Worm (Caenorhabditis elegans) whole organism, L4/young adult: ENCODE data around the gene srw-16.
"Not testable (repeated sequence)": the region's sequence is repeated elsewhere in the genome, so short reads cannot be mapped to it uniquely, and the experiment has no call there.

ENCODE experiments used
- W03F9.2 ChIP-seq: fragments of 150-350 bp; optimal IDR thresholded peaks from 2 replicates; lab custom pipeline; 2014; ENCODE audit warnings: missing biosample characterization, missing genetic modification characterization
- dao-5 ChIP-seq: sonication (generic microtip); optimal IDR thresholded peaks from 2 replicates; lab custom pipeline; 2016; ENCODE audit warnings: missing genotype, missing genetic modification characterization, moderate library complexity, missing compliant biosample characterization
- him-1 ChIP-seq: sonication (generic microtip); optimal IDR thresholded peaks from 2 replicates; lab custom pipeline; 2016; ENCODE audit warnings: missing genotype, missing genetic modification reagents, missing genetic modification characterization, missing compliant biosample characterization

The srw-16 gene

ce11 chrV:15290995-15291394 is 16.3 kb upstream of the srw-16 start, which contains the start of gene cyp-34A2:
Gene cyp-34A2, minus strand, starts transcription at chrV:15291095.
- TF ChIP-seq him-1 (tag; lab: Kevin White, UChicago) (no peak), W03F9.2 (tag; lab: Kevin White, UChicago) (no peak), dao-5 (tag; lab: Kevin White, UChicago) (no peak)

ce11 chrV:15287856-15288255 is 13.2 kb upstream of the srw-16 start, which contains the start of gene cyp-34A1:
Gene cyp-34A1, minus strand, starts transcription at chrV:15287956.
- no peak for TF ChIP-seq W03F9.2 (tag; lab: Kevin White, UChicago)
- TF ChIP-seq him-1 (tag; lab: Kevin White, UChicago), result no peak
- TF ChIP-seq dao-5 (tag; lab: Kevin White, UChicago), result no peak

ce11 chrV:15285984-15286383 is 11.3 kb upstream of the srw-16 start:
- TF ChIP-seq W03F9.2 (tag; lab: Kevin White, UChicago) (no peak), him-1 (tag; lab: Kevin White, UChicago) (no peak), dao-5 (tag; lab: Kevin White, UChicago) (no peak)

DNA sequence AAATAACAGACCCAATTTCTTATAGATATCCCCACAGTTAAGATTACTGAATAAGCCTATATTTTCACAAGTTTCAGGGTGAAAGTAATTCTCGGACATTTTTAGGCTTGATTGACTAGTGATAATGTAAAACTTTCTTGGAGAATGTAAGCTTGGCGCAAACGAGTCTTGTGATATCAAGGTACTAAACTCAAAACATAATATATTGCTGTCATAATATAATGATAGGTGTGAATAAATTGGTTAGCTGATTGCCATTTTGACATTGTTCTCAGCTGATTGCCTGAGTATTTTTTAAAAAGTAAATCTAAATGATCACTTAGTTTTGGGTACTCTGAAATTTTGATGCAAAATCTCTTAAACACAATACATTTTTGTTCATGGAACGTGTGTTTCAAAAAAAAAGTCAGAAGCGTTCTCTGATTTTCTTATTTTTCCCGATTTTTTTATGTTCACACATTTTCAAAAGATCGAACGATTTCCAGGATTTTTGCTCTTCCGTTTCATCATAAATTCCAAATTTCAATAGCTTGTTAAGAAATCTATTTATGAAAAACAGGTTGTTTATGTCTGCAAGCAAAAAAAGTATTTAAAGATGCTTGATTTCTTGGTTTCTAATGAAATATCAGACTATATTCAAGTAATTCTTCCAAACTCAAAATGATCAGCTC is 6.8 kb upstream of the srw-16 start, which contains the start of the genes srw-19 and srx-51:
srw-19 (minus strand) TSS at position 101 of the 671 bp plus-strand sequence.
srx-51 (plus strand) TSS at position 621 of the 671 bp plus-strand sequence.
- TF ChIP-seq him-1 (tag; lab: Kevin White, UChicago), result no peak
- no peak for TF ChIP-seq dao-5 (tag; lab: Kevin White, UChicago)
- no peak for TF ChIP-seq W03F9.2 (tag; lab: Kevin White, UChicago)

ce11 chrV:15276915-15277314 is 2.3 kb upstream of the srw-16 start, which contains the start of gene srw-17:
Gene srw-17, minus strand, starts transcription at chrV:15277015.
- TF ChIP-seq W03F9.2 (tag; lab: Kevin White, UChicago) (no peak), dao-5 (tag; lab: Kevin White, UChicago) (no peak), him-1 (tag; lab: Kevin White, UChicago) (no peak)

DNA sequence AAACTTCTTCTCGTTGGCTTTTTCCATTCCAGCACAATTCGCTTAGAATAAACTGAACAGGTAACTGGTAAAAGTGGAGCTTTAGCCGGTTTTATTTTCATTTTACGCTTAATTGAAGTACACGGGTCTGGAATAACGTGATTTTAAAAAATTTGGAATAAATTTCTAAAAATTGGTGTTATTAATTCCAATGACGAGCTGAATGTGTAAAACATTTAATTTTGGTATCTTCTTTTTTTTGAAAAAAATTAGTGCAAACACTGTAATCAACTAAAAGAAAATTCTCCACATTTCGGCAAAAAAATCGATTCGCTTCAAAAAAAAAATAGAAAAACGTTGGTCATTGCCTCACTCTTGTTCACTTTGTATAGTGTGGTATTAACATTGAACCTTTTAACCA is 2.4 kb downstream of the srw-16 start, which contains the start of gene T10H4.4:
T10H4.4 (minus strand) TSS at position 101 of the 400 bp plus-strand sequence.
- TF ChIP-seq dao-5 (tag; lab: Kevin White, UChicago) (no peak), him-1 (tag; lab: Kevin White, UChicago) (no peak), W03F9.2 (tag; lab: Kevin White, UChicago) (no peak)

DNA sequence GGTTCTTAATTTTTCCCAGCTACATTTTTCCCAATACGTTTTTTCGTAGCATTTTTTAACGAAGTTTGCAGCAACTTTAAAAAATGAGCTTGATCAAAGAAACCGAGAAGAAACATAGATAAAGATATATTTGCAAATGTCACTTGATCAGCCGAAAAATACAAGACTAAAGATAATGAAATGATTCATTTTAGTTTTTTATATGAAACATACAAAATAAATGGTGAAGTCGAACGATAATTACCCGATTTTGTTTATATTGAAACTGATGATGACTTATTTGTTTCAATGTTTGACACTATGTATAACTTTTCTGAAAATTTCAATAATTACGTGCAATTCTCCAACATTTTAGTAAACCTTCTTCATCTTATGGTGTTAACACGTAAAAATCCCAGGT is 6.4 kb downstream of the srw-16 start, which contains the start of gene srw-22:
srw-22 (plus strand) TSS at position 301 of the 400 bp plus-strand sequence.
- TF ChIP-seq W03F9.2 (tag; lab: Kevin White, UChicago) (no peak), dao-5 (tag; lab: Kevin White, UChicago) (no peak), him-1 (tag; lab: Kevin White, UChicago) (no peak)

DNA sequence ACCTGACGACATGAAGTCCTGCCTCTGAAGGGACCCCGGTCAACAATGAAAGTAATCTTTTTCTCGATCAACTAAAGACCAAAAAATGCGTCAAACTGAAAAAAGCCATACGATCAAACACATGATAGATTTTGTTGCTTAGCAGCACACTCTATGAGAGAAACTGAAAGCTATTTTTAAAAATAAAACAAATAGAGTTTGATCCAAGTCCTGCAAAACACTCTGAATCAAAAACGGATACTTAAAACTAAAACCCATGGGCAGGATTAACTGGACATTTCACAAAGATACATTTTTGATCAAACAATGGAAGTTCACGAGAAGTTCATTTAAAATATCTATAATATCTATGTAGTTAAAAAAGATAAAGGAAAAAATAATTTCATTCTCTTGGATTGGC is 7.3 kb downstream of the srw-16 start, which contains the start of gene T10H4.13:
T10H4.13 (minus strand) TSS at position 101 of the 400 bp plus-strand sequence.
- TF ChIP-seq W03F9.2 (tag; lab: Kevin White, UChicago) (no peak), dao-5 (tag; lab: Kevin White, UChicago) (no peak), him-1 (tag; lab: Kevin White, UChicago) (no peak)

DNA sequence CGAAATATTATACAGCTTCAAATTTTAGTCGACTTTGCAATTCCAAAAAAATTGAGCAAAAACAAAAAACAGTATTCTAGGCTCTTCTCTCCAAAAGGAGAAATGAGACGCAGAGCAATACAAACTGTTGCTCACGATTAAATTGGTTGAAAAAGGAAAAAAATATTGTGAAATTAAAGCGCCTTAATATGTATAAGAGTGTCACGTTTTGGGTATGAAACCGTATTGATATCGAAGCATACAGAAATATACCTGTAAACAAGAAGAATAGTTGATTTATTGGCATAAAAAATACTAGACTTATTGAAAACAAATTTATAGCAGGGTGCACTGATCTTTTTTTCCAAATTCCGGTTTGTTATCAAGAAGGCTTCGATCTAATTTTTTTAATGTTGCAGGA is 8.8 kb downstream of the srw-16 start, which contains the start of gene M01B2.13:
M01B2.13 (minus strand) TSS at position 101 of the 400 bp plus-strand sequence.
- no peak for TF ChIP-seq dao-5 (tag; lab: Kevin White, UChicago)
- TF ChIP-seq W03F9.2 (tag; lab: Kevin White, UChicago), result no peak
- no peak for TF ChIP-seq him-1 (tag; lab: Kevin White, UChicago)

DNA sequence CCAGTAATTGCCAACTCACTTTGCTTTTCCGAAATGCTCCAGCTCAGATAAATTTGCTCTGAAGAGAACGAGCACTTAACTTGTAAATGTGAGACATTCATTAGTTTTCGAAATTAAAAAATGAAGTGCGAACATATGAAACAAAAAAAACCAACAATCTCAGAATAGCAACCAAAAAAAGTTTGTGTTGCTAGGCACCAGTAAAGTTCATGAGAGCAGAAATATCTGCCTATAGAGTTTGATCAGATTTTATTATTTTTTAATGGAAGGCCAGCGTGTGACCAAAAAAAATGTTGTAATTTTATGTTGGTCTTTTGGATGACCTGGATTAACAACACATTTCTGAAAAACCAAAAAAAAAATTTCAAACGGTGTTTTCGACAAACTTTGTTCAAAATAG is 10.5 kb downstream of the srw-16 start, which contains the start of gene M01B2.12:
M01B2.12 (minus strand) TSS at position 101 of the 400 bp plus-strand sequence.
- no peak for TF ChIP-seq him-1 (tag; lab: Kevin White, UChicago)
- no peak for TF ChIP-seq dao-5 (tag; lab: Kevin White, UChicago)
- no peak for TF ChIP-seq W03F9.2 (tag; lab: Kevin White, UChicago)

DNA sequence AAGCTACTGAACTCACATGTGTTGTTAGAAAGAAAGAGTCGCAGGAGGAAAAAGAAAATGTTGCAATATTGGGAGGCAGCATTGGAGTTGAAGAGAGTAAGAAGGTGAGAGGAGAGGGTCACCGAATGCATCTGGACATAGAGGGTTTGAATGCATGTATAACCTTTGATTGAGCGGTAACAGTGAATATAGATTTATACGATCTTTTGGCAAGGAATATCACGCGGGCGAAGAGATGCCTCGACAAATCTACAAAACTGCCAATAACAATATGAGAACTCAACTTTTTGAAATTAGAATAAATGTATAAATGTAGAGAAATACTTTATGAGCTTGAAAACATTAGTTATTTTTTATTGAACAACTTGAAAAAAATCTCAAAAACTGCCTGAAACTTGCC is 12.3 kb downstream of the srw-16 start, which contains the start of gene M01B2.10:
M01B2.10 (minus strand) TSS at position 101 of the 400 bp plus-strand sequence.
- not testable (repeated sequence) for TF ChIP-seq W03F9.2, him-1, dao-5 (tag; lab: Kevin White, UChicago)

DNA sequence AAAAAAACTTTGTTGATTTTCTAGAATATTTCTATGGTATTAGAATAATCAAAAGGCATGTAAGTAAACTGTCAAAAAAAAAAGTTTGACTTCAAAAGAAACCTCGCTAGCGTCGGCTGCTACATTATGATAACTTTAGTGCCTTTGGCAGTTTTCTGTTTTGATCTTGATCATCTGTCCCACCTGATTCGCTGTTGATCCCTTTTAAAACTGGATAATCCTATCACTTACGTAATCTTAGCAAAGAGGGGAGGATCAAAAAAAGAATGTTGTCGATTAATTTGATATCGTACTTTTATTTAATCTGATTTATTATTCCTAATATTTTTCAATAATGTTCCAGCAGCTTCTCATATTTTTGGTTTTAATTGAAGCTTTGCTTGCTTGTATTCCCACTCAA is 14.8 kb downstream of the srw-16 start, which contains the start of gene M01B2.8:
M01B2.8 (plus strand) TSS at position 301 of the 400 bp plus-strand sequence.
- no peak for TF ChIP-seq W03F9.2 (tag; lab: Kevin White, UChicago)
- TF ChIP-seq him-1 (tag; lab: Kevin White, UChicago), result no peak
- TF ChIP-seq dao-5 (tag; lab: Kevin White, UChicago), result no peak

ce11 chrV:15259049-15259448 is 15.6 kb downstream of the srw-16 start, which contains the start of gene srsx-37:
Gene srsx-37, minus strand, starts transcription at chrV:15259149.
- TF ChIP-seq dao-5 (tag; lab: Kevin White, UChicago), result no peak
- no peak for TF ChIP-seq W03F9.2 (tag; lab: Kevin White, UChicago)
- no peak for TF ChIP-seq him-1 (tag; lab: Kevin White, UChicago)
